Worm (Caenorhabditis elegans) whole organism, L3 larva: Measurements from ENCODE around the gene ZK632.4.

Experiments
- R02D3.7 ChIP-seq: fragments of 150-350 bp; optimal IDR thresholded peaks from 2 replicates; lab custom pipeline; 2014; ENCODE audit warnings: missing biosample characterization, missing genetic modification characterization
- ZK546.5 ChIP-seq: sonication (generic microtip); optimal IDR thresholded peaks from 2 replicates; lab custom pipeline; 2017; ENCODE audit warnings: missing biosample characterization, missing genetic modification characterization
- aly-2 ChIP-seq: fragments of 150-350 bp; optimal IDR thresholded peaks from 2 replicates; lab custom pipeline; 2014; ENCODE audit warnings: missing biosample characterization, missing genetic modification characterization
- ama-1 ChIP-seq: fragments of 150-350 bp; optimal IDR thresholded peaks from 2 replicates; lab custom pipeline; 2018
- ceh-16 ChIP-seq: sonication (generic microtip); optimal IDR thresholded peaks from 2 replicates; lab custom pipeline; 2017; ENCODE audit warnings: missing biosample characterization, missing genetic modification characterization
- ceh-28 ChIP-seq: fragments of 150-350 bp; optimal IDR thresholded peaks from 2 replicates; lab custom pipeline; 2014; ENCODE audit warnings: missing biosample characterization, missing genetic modification reagents, missing genetic modification characterization
- ceh-9 ChIP-seq: sonication (generic microtip); optimal IDR thresholded peaks from 2 replicates; lab custom pipeline; 2018; ENCODE audit warnings: missing biosample characterization, missing genetic modification characterization
- daf-12 ChIP-seq: fragments of 150-350 bp; optimal IDR thresholded peaks from 2 replicates; lab custom pipeline; 2014; ENCODE audit warnings: missing biosample characterization, missing genetic modification reagents, missing genetic modification characterization
- egl-27 ChIP-seq: sonication (generic microtip); optimal IDR thresholded peaks from 4 replicates; lab custom pipeline; 2017; ENCODE audit warnings: missing biosample characterization, missing genetic modification reagents, missing genetic modification characterization
- egl-5 ChIP-seq: fragments of 150-350 bp; optimal IDR thresholded peaks from 2 replicates; lab custom pipeline; 2017; ENCODE audit warnings: missing biosample characterization, missing genetic modification reagents, missing genetic modification characterization, inconsistent platforms
- elt-1 ChIP-seq: fragments of 150-350 bp; optimal IDR thresholded peaks from 2 replicates; lab custom pipeline; 2014; ENCODE audit warnings: missing biosample characterization, missing genetic modification characterization
- elt-3 ChIP-seq, 3 experiments: fragments of 150-350 bp in 1 of 3; sonication (generic microtip) in 2 of 3; optimal IDR thresholded peaks; 2 replicates in 2 of 3; 4 replicates in 1 of 3; lab custom pipeline; 2014 to 2017; ENCODE audit warnings: missing biosample characterization in 3 of 3, missing genetic modification characterization in 3 of 3
- eor-1 ChIP-seq, 2 experiments: fragments of 150-350 bp; optimal IDR thresholded peaks; 2 replicates each; lab custom pipeline; 2014 to 2018; ENCODE audit warnings: missing biosample characterization in 2 of 2, missing genetic modification characterization in 2 of 2
- fkh-2 ChIP-seq: fragments of 150-350 bp; optimal IDR thresholded peaks from 2 replicates; lab custom pipeline; 2014; ENCODE audit warnings: missing biosample characterization, missing genetic modification reagents, missing genetic modification characterization
- fos-1 ChIP-seq: fragments of 150-350 bp; optimal IDR thresholded peaks from 2 replicates; lab custom pipeline; 2014; ENCODE audit warnings: missing biosample characterization, missing genetic modification characterization
- hmg-11 ChIP-seq: sonication (generic microtip); optimal IDR thresholded peaks from 2 replicates; lab custom pipeline; 2016; ENCODE audit warnings: missing genetic modification characterization, missing compliant biosample characterization
- jun-1 ChIP-seq: fragments of 150-350 bp; optimal IDR thresholded peaks from 2 replicates; lab custom pipeline; 2014; ENCODE audit warnings: missing biosample characterization, missing genetic modification reagents, missing genetic modification characterization
- lin-15B ChIP-seq: fragments of 150-350 bp; optimal IDR thresholded peaks from 2 replicates; lab custom pipeline; 2014; ENCODE audit warnings: missing biosample characterization, missing genetic modification characterization
- lin-39 ChIP-seq: fragments of 150-350 bp; optimal IDR thresholded peaks from 2 replicates; lab custom pipeline; 2018; ENCODE audit warnings: missing biosample characterization, missing genetic modification reagents, missing genetic modification characterization
- lsy-12 ChIP-seq: sonication (generic microtip); optimal IDR thresholded peaks from 2 replicates; lab custom pipeline; 2016; ENCODE audit warnings: mild to moderate bottlenecking, missing genetic modification characterization, missing compliant biosample characterization
- mdl-1 ChIP-seq: fragments of 150-350 bp; optimal IDR thresholded peaks from 2 replicates; lab custom pipeline; 2014; ENCODE audit warnings: missing biosample characterization, missing genetic modification characterization
- nfya-1 ChIP-seq: sonication (generic microtip); optimal IDR thresholded peaks from 2 replicates; lab custom pipeline; 2017; ENCODE audit warnings: missing genetic modification characterization, mild to moderate bottlenecking, missing compliant biosample characterization, antibody characterized with exemption, moderate library complexity; ENCODE audit not compliant: insufficient read depth
- nhr-11 ChIP-seq: fragments of 150-350 bp; optimal IDR thresholded peaks from 2 replicates; lab custom pipeline; 2014; ENCODE audit warnings: missing biosample characterization, missing genetic modification characterization
- nhr-23 ChIP-seq: fragments of 150-350 bp; optimal IDR thresholded peaks from 2 replicates; lab custom pipeline; 2014; ENCODE audit warnings: missing biosample characterization, missing genetic modification reagents, missing genetic modification characterization
- nhr-25 ChIP-seq: sonication (generic microtip); optimal IDR thresholded peaks from 2 replicates; lab custom pipeline; 2017; ENCODE audit warnings: missing biosample characterization, missing genetic modification characterization
- nhr-28 ChIP-seq: fragments of 150-350 bp; optimal IDR thresholded peaks from 2 replicates; lab custom pipeline; 2014; ENCODE audit warnings: missing biosample characterization, missing genetic modification characterization
- nhr-77 ChIP-seq: fragments of 150-350 bp; optimal IDR thresholded peaks from 2 replicates; lab custom pipeline; 2014; ENCODE audit warnings: missing biosample characterization, missing genetic modification characterization
- pha-4 ChIP-seq: fragments of 150-350 bp; optimal IDR thresholded peaks from 2 replicates; lab custom pipeline; 2014; ENCODE audit warnings: missing biosample characterization, missing genetic modification reagents, missing genetic modification characterization
- pqm-1 ChIP-seq: fragments of 150-350 bp; optimal IDR thresholded peaks from 2 replicates; lab custom pipeline; 2017; ENCODE audit warnings: missing biosample characterization, missing genetic modification characterization, inconsistent platforms
- skn-1 ChIP-seq: fragments of 150-350 bp; optimal IDR thresholded peaks from 2 replicates; lab custom pipeline; 2014; ENCODE audit warnings: missing biosample characterization, missing genetic modification characterization
- snpc-4 ChIP-seq: fragments of 150-350 bp; optimal IDR thresholded peaks from 2 replicates; lab custom pipeline; 2014; ENCODE audit warnings: missing biosample characterization, missing genetic modification characterization
- tbx-2 ChIP-seq: sonication (generic microtip); optimal IDR thresholded peaks from 2 replicates; lab custom pipeline; 2016; ENCODE audit warnings: mild to moderate bottlenecking, missing genetic modification characterization, missing compliant biosample characterization
- unc-39 ChIP-seq: sonication (generic microtip); optimal IDR thresholded peaks from 4 replicates; lab custom pipeline; 2017; ENCODE audit warnings: missing biosample characterization, missing genetic modification characterization
- unc-62 ChIP-seq: fragments of 150-350 bp; sonication (generic microtip); optimal IDR thresholded peaks from 4 replicates; lab custom pipeline; 2014; ENCODE audit warnings: missing biosample characterization, missing genetic modification reagents, missing genetic modification characterization
- zag-1 ChIP-seq: fragments of 150-350 bp; optimal IDR thresholded peaks from 2 replicates; lab custom pipeline; 2014; ENCODE audit warnings: missing biosample characterization, missing genetic modification characterization
- ztf-11 ChIP-seq: fragments of 150-350 bp; optimal IDR thresholded peaks from 2 replicates; lab custom pipeline; 2014; ENCODE audit warnings: missing biosample characterization, missing genetic modification characterization
- ztf-4 ChIP-seq: fragments of 150-350 bp; optimal IDR thresholded peaks from 2 replicates; lab custom pipeline; 2014; ENCODE audit warnings: missing biosample characterization, missing genetic modification characterization

The ZK632.4 gene

ce11 chrIII:9775916-9776315 is 31.3 kb downstream of the ZK632.4 start:
- no peak for TF ChIP-seq elt-1 (tag; lab: Kevin White, UChicago)
- no peak for TF ChIP-seq zag-1 (tag; lab: Kevin White, UChicago)
- TF ChIP-seq pha-4 (tag; lab: Kevin White, UChicago), result no peak
- TF ChIP-seq nhr-11 (tag; lab: Kevin White, UChicago), result no peak
- no peak for TF ChIP-seq nhr-23 (tag; lab: Kevin White, UChicago)
- peak; percentile 18 for TF ChIP-seq lin-15B (tag; lab: Kevin White, UChicago)
- no peak for TF ChIP-seq egl-5 (tag; lab: Kevin White, UChicago)

ce11 chrIII:9772394-9772793 is 34.9 kb downstream of the ZK632.4 start:
- TF ChIP-seq eor-1 (tag; optimal IDR thresholded peaks at IDR 0.05; lab: Kevin White, UChicago) (no peak), unc-39 (tag; lab: Kevin White, UChicago) (no peak), ztf-4 (tag; lab: Kevin White, UChicago) (no peak), ceh-16 (tag; lab: Kevin White, UChicago) (no peak), lsy-12 (tag; lab: Kevin White, UChicago) (no peak), fos-1 (tag; lab: Kevin White, UChicago) (no peak), pqm-1 (tag; lab: Kevin White, UChicago) (no peak)

- TF ChIP-seq pqm-1 (tag; lab: Kevin White, UChicago), result no peak
- no peak for TF ChIP-seq mdl-1 (tag; lab: Kevin White, UChicago)
- TF ChIP-seq elt-3 (tag; optimal IDR thresholded peaks at IDR 0.05; lab: Kevin White, UChicago), result no peak
- TF ChIP-seq ZK546.5 (tag; lab: Kevin White, UChicago), result no peak
- TF ChIP-seq unc-39 (tag; lab: Kevin White, UChicago), result no peak
- TF ChIP-seq unc-62 (GFP tag; lab: Kevin White, UChicago), result no peak
- TF ChIP-seq ama-1 (lab: Kevin White, UChicago), result no peak
- no peak for TF ChIP-seq lsy-12 (tag; lab: Kevin White, UChicago)
- TF ChIP-seq ztf-11 (tag; lab: Kevin White, UChicago), result no peak
- TF ChIP-seq ceh-16 (tag; lab: Kevin White, UChicago), result no peak
- no peak for TF ChIP-seq nhr-11 (tag; lab: Kevin White, UChicago)
- TF ChIP-seq eor-1 (tag; optimal IDR thresholded peaks at IDR 0.05; lab: Kevin White, UChicago), result no peak
These were observed 36.7 kb downstream of the ZK632.4 start for ce11 chrIII:9770590-9770989.

ce11 chrIII:9768023-9768422 is 39.2 kb downstream of the ZK632.4 start:
- no peak for TF ChIP-seq lsy-12 (tag; lab: Kevin White, UChicago)
- no peak for TF ChIP-seq mdl-1 (tag; lab: Kevin White, UChicago)
- no peak for TF ChIP-seq R02D3.7 (tag; lab: Kevin White, UChicago)
- TF ChIP-seq ceh-28 (tag; lab: Kevin White, UChicago), result no peak
- no peak for TF ChIP-seq aly-2 (tag; lab: Kevin White, UChicago)
- no peak for TF ChIP-seq fkh-2 (tag; lab: Kevin White, UChicago)
- no peak for TF ChIP-seq lin-39 (tag; lab: Kevin White, UChicago)
- no peak for TF ChIP-seq nhr-11 (tag; lab: Kevin White, UChicago)
- no peak for TF ChIP-seq snpc-4 (tag; lab: Kevin White, UChicago)
- no peak for TF ChIP-seq nhr-77
- TF ChIP-seq hmg-11, result no peak
- no peak for TF ChIP-seq tbx-2 (tag; lab: Kevin White, UChicago)

- no peak for TF ChIP-seq nhr-25 (tag; lab: Kevin White, UChicago)
- no peak for TF ChIP-seq ceh-9 (tag; lab: Kevin White, UChicago)
- TF ChIP-seq nhr-28 (tag; lab: Kevin White, UChicago), result no peak
- no peak for TF ChIP-seq daf-12
- no peak for TF ChIP-seq egl-27 (tag; lab: Kevin White, UChicago)
- no peak for TF ChIP-seq nfya-1 (tag; lab: Kevin White, UChicago)
- TF ChIP-seq lin-15B (tag; lab: Kevin White, UChicago), result no peak
- no peak for TF ChIP-seq skn-1 (tag; lab: Kevin White, UChicago)
- no peak for TF ChIP-seq ZK546.5 (tag; lab: Kevin White, UChicago)
- no peak for TF ChIP-seq jun-1 (tag; lab: Kevin White, UChicago)
- no peak for TF ChIP-seq unc-62 (GFP tag; lab: Kevin White, UChicago)
- no peak for TF ChIP-seq egl-5 (tag; lab: Kevin White, UChicago)
These were observed 40.2 kb downstream of the ZK632.4 start for ce11 chrIII:9767095-9767494.
